Worm (Caenorhabditis elegans): Measurements from ENCODE around the gene F25G6.9.

The F25G6.9 gene

DNA sequence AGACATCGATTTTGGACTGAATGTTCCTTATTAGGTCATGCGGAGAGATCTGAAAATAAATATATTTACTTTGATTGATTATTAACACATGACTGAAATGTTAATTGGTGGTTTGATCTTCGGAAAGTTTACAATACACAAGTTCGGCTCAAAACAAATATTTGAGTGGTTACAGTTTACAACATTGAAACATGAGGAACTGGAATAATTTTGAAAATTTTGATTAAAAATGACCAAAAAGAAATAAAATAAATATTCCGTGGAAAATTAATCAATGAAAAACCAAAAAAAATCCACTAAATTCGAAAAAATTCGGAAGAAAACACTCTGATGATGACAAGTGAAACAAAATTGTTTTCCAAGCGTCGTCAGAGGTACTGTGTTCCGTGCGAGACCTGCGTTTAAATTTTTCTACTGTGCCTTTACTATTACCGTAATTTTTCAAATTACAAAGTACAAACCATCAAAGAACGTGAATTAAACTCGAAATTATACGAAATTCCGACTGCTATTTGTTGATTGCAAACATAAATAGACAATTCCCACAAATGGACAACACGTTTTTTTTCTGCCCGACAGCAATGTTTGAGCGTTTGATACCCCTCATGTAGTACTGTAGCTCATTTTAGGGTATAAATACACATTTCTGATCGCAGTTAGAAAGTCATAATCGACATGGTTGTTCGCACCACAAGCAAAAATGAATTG is 48.8 kb downstream of the F25G6.9 start, which contains the start of the genes F45F2.11 and otpl-7:
F45F2.11 (minus strand) TSS at position 51 of the 708 bp plus-strand sequence.
otpl-7 (plus strand) TSS at position 658 of the 708 bp plus-strand sequence.
- TF ChIP-seq M03D4.4 (tag; optimal IDR thresholded peaks at IDR 0.05) (no peak), ham-2 (GFP tag; optimal IDR thresholded peaks at IDR 0.05) (no peak), ces-1 (GFP tag; optimal IDR thresholded peaks at IDR 0.05) (no peak), blmp-1 (tag; optimal IDR thresholded peaks at IDR 0.05) (no peak), unc-120 (tag; optimal IDR thresholded peaks at IDR 0.05; ENCODE audit: poor library complexity, severe bottlenecking) (no peak), sptf-1 (tag; optimal IDR thresholded peaks at IDR 0.05) (no peak), nhr-12 (tag; optimal IDR thresholded peaks at IDR 0.05) (no peak), elt-3 (tag; optimal IDR thresholded peaks at IDR 0.05) (no peak), nhr-28 (tag; optimal IDR thresholded peaks at IDR 0.05) (no peak)

DNA sequence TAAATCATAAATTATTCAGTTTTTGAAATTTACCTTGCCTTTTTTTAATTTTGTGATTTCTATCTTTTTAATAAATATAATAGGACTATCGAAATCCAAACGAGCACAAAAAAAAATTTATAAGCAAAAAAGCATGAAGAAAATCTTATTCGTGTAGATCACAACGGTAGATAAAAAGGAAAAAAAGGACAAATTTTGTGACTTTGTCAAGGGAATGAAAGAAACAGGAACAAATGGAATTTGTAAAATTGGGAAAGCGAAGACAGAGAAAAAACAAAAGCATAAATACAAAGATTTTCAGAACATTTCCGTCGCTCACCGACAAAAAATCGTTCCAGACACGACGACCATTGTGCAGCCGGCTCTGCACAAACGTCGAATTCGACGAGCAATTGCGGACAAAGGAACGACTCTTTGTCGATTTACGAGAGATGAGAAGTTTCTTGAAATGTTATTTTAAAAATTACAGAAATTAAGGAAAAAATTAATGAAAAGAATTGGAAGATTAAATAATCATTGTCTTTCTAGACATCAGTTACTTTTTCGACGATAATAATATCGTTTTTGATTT is 50.9 kb downstream of the F25G6.9 start, which contains the start of gene F45F2.10:
F45F2.10 (minus strand) TSS at position 51 of the 571 bp plus-strand sequence.
- TF ChIP-seq ceh-39 (tag; optimal IDR thresholded peaks at IDR 0.05) = no peak
- no peak for TF ChIP-seq snpc-4 (tag; optimal IDR thresholded peaks at IDR 0.05)
- no peak for TF ChIP-seq cnd-1 (tag; optimal IDR thresholded peaks at IDR 0.05)
- no peak for TF ChIP-seq pha-4 (tag; optimal IDR thresholded peaks at IDR 0.05)
- no peak for TF ChIP-seq bed-3 (GFP tag; optimal IDR thresholded peaks at IDR 0.05)
- TF ChIP-seq nhr-237 (tag; optimal IDR thresholded peaks at IDR 0.05) = no peak
- no peak for TF ChIP-seq nhr-76 (tag; optimal IDR thresholded peaks at IDR 0.05)
- TF ChIP-seq ceh-43 (GFP tag; optimal IDR thresholded peaks at IDR 0.05) = no peak
- TF ChIP-seq elt-1 (tag; optimal IDR thresholded peaks at IDR 0.05; ENCODE audit: borderline replicate concordance, insufficient read depth) = no peak
- TF ChIP-seq unc-39 (tag; optimal IDR thresholded peaks at IDR 0.05) = no peak
- TF ChIP-seq ham-2 (GFP tag; optimal IDR thresholded peaks at IDR 0.05) = no peak
- TF ChIP-seq mab-5 (tag; optimal IDR thresholded peaks at IDR 0.05) = no peak
- no peak for TF ChIP-seq blmp-1 (tag; optimal IDR thresholded peaks at IDR 0.05)

DNA sequence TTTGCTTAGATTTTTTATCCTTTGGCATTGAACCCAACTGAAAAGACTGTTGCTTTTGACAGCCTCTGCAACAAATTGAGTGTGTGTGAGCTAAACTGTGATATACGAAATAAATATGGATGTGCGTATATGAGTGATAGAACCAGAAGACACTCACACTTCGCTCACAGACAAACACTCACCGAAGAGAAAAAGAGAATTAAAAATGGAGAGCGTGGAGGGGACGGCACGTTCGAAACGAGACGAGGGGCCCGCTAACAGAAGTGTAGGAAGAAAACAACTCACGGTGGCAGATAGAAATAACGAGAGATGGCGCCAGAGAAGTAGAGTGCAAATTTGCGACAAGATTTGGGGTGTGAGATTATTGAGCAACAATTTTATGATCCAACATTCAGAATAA is 51.5 kb downstream of the F25G6.9 start:
- TF ChIP-seq drap-1 (GFP tag; optimal IDR thresholded peaks at IDR 0.05) (no peak), nhr-28 (tag; optimal IDR thresholded peaks at IDR 0.05) (no peak), ceh-39 (tag; optimal IDR thresholded peaks at IDR 0.05) (no peak), hlh-1 (tag; optimal IDR thresholded peaks at IDR 0.05) (no peak), sem-2 (GFP tag; optimal IDR thresholded peaks at IDR 0.05) (no peak), elt-3 (tag; optimal IDR thresholded peaks at IDR 0.05) (no peak), ztf-11 (tag; optimal IDR thresholded peaks at IDR 0.05) (no peak), ham-2 (GFP tag; optimal IDR thresholded peaks at IDR 0.05) (no peak), mls-2 (tag; optimal IDR thresholded peaks at IDR 0.05) (no peak)

DNA sequence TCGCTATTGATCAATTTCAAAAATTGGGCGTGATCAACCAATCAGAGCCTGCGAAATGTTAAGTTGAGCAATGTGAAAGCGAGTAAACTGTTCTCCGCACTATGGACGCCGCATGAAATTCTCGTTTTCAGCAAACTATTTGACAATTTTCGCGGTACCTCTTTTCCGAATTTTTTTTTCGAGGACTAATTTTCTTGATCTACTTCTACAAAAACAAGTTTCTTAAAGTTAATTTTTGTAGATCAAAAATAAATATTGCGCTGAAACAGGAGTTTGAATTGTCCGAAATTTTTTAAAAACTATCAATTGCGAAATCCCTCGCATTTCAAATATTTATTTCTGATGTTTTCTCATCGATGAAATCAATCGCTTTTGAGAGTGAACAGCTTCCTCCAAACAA is 52.1 kb downstream of the F25G6.9 start:
- TF ChIP-seq mab-5 (tag; optimal IDR thresholded peaks at IDR 0.05) = no peak
- no peak for TF ChIP-seq ztf-11 (tag; optimal IDR thresholded peaks at IDR 0.05)
- TF ChIP-seq ceh-83 (GFP tag; optimal IDR thresholded peaks at IDR 0.05) = no peak
- TF ChIP-seq elt-3 (tag; optimal IDR thresholded peaks at IDR 0.05) = no peak
- no peak for TF ChIP-seq ham-2 (GFP tag; optimal IDR thresholded peaks at IDR 0.05)
- no peak for TF ChIP-seq hlh-1 (tag; optimal IDR thresholded peaks at IDR 0.05)
- no peak for TF ChIP-seq sem-2 (GFP tag; optimal IDR thresholded peaks at IDR 0.05)
- no peak for TF ChIP-seq ces-1 (GFP tag; optimal IDR thresholded peaks at IDR 0.05)
- TF ChIP-seq drap-1 (GFP tag; optimal IDR thresholded peaks at IDR 0.05) = no peak
- TF ChIP-seq zip-8 (tag; optimal IDR thresholded peaks at IDR 0.05) = no peak
- no peak for TF ChIP-seq flh-1 (GFP tag; optimal IDR thresholded peaks at IDR 0.05)
- no peak for TF ChIP-seq ceh-43 (GFP tag; optimal IDR thresholded peaks at IDR 0.05)
- no peak for TF ChIP-seq nhr-28 (tag; optimal IDR thresholded peaks at IDR 0.05)
- TF ChIP-seq unc-120 (tag; optimal IDR thresholded peaks at IDR 0.05; ENCODE audit: poor library complexity, severe bottlenecking) = no peak
- no peak for TF ChIP-seq lin-13 (tag; optimal IDR thresholded peaks at IDR 0.05)

DNA sequence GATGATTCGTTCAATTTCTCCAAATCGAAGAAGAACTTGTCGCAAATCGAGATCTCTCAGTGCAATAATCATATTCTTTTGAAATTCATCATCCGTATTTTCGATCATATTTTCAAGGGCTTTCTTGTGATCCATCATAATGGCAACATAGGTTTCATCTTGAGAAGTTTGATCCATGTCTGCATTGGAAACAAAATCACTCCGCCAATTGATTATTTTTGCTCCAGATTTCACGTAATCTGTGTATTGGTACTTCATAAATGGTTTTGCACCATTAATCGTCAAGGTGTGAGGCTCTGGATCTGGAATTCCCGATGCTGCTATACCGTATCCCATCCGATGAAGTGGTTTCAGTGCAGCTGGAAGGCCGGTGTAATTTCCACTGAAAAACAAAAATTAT is 53.4 kb downstream of the F25G6.9 start:
- TF ChIP-seq zip-8 (tag; optimal IDR thresholded peaks at IDR 0.05) (no peak), lin-13 (tag; optimal IDR thresholded peaks at IDR 0.05) (no peak), sptf-1 (tag; optimal IDR thresholded peaks at IDR 0.05) (no peak), ceh-83 (GFP tag; optimal IDR thresholded peaks at IDR 0.05) (no peak), snpc-4 (tag; optimal IDR thresholded peaks at IDR 0.05) (no peak), nhr-237 (tag; optimal IDR thresholded peaks at IDR 0.05) (no peak), ceh-39 (tag; optimal IDR thresholded peaks at IDR 0.05) (no peak), M03D4.4 (tag; optimal IDR thresholded peaks at IDR 0.05) (no peak), nhr-76 (tag; optimal IDR thresholded peaks at IDR 0.05) (no peak), ces-1 (GFP tag; optimal IDR thresholded peaks at IDR 0.05) (no peak), sem-2 (GFP tag; optimal IDR thresholded peaks at IDR 0.05) (no peak), lin-32 (GFP tag; optimal IDR thresholded peaks at IDR 0.05) (no peak), unc-120 (tag; optimal IDR thresholded peaks at IDR 0.05; ENCODE audit: poor library complexity, severe bottlenecking) (no peak), lsy-2 (tag; optimal IDR thresholded peaks at IDR 0.05) (no peak)

Data from whole organism, mixed stage, embryonic.